Fruit fly (Drosophila melanogaster): ENCODE results near the gene CG16727.

DNA sequence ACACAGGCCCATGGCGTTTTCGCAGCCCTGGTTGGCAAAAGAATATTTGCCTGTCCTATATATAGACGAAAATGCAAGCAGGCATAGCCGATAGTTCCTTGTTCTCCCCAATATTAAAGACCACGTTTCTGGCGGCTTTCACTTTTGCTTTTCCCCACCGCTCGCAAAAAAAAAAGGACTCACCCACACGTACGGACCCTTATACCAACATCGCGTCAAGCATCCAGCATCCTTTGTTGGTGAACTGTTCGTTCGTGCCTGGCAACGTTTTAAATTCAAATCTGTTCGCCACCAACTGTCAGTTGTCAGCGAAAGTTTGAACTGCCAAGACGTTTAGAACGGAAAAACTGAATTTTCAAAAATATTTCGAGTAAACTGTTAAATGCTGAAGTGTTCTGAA lies 46.3 kb downstream of the CG16727 start, which contains the start of gene ort:
- no peak for TF ChIP-seq Sin3A (optimal IDR thresholded peaks at IDR 0.05)
- TF ChIP-seq h (optimal IDR thresholded peaks at IDR 0.05): no peak
- TF ChIP-seq Myc (optimal IDR thresholded peaks at IDR 0.05): no peak
- no peak for TF ChIP-seq psq (optimal IDR thresholded peaks at IDR 0.05)
- no peak for TF ChIP-seq ttk (optimal IDR thresholded peaks at IDR 0.05)
